Fruit fly (Drosophila melanogaster) whole organism: ENCODE results near the gene CG14655.
A peak's percentile ranks its signal among the peaks of the same experiment; 100 is the strongest.

ENCODE experiments used
- CG8478 ChIP-seq: fragments of >200 bp; optimal IDR thresholded peaks from 2 replicates; lab custom pipeline; 2018; ENCODE audit warnings: inconsistent platforms
- EcR ChIP-seq, 2 experiments: fragments of >200 bp; optimal IDR thresholded peaks; 2 replicates each; lab custom pipeline; 2017; ENCODE audit warnings: missing biosample characterization in 2 of 2, missing genetic modification characterization in 2 of 2, missing genetic modification reagents in 2 of 2
- pan ChIP-seq: fragments of >200 bp; optimal IDR thresholded peaks from 2 replicates; lab custom pipeline; 2017
- psq ChIP-seq: fragments of >200 bp; optimal IDR thresholded peaks from 2 replicates; lab custom pipeline; 2017
- usp ChIP-seq: fragments of >200 bp; optimal IDR thresholded peaks from 2 replicates; lab custom pipeline; 2017; ENCODE audit warnings: missing biosample characterization, missing genetic modification characterization, mixed read lengths

dm6 chr3R:4738494-4739191 is 41.5 kb downstream of the CG14655 start:
- TF ChIP-seq usp (GFP tag; lab: Kevin White, UChicago) (no peak), pan (peak; percentile 25), CG8478 (no peak), EcR (GFP tag; optimal IDR thresholded peaks at IDR 0.05; lab: Kevin White, UChicago) (no peak), psq (lab: Kevin White, UChicago) (no peak)
